Worm (Caenorhabditis elegans) whole organism, L4 larva: Measurements from ENCODE around the gene frpr-16.

Experiments used
- F10B5.3 ChIP-seq: sonication (generic microtip); optimal IDR thresholded peaks from 2 replicates; lab custom pipeline; 2016; ENCODE audit warnings: mild to moderate bottlenecking, missing genetic modification characterization, missing compliant biosample characterization
- F37D6.2 ChIP-seq: sonication (generic microtip); optimal IDR thresholded peaks from 2 replicates; lab custom pipeline; 2016; ENCODE audit warnings: mild to moderate bottlenecking, missing genetic modification characterization, missing compliant biosample characterization
- F44E2.7 ChIP-seq: fragments of 200-800 bp; sonication (Bioruptor generic); IDR thresholded peaks from 2 replicates; pipeline ENCODE4 v2.1.2; 2022; ENCODE audit warnings: missing genetic modification characterization, missing compliant biosample characterization
- R02D3.7 ChIP-seq: fragments of 150-350 bp; sonication (generic microtip); optimal IDR thresholded peaks from 3 replicates; lab custom pipeline; 2014; ENCODE audit warnings: missing biosample characterization, missing genetic modification characterization
- Y105C5A.15 ChIP-seq: fragments of 200-800 bp; sonication (Bioruptor generic); IDR thresholded peaks from 2 replicates; pipeline ENCODE4 v1.3.6; 2022; ENCODE audit warnings: missing genetic modification characterization, missing compliant biosample characterization
- Y5F2A.4 ChIP-seq: fragments of 200-800 bp; sonication (Bioruptor generic); optimal IDR thresholded peaks from 2 replicates; lab custom pipeline; 2018; ENCODE audit warnings: mild to moderate bottlenecking, missing genetic modification characterization, missing compliant biosample characterization
- Y75B8A.6 ChIP-seq: fragments of 200-800 bp; sonication (Bioruptor generic); IDR thresholded peaks from 2 replicates; pipeline ENCODE4 v1.3.6; 2022; ENCODE audit warnings: missing genetic modification reagents, missing genetic modification characterization, missing compliant biosample characterization
- attf-4 ChIP-seq: sonication (generic microtip); optimal IDR thresholded peaks from 3 replicates; lab custom pipeline; 2017; ENCODE audit warnings: missing biosample characterization, missing genetic modification characterization
- ceh-28 ChIP-seq: fragments of 150-350 bp; optimal IDR thresholded peaks from 2 replicates; lab custom pipeline; 2014; ENCODE audit warnings: missing biosample characterization, missing genetic modification reagents, missing genetic modification characterization
- ceh-32 ChIP-seq: sonication (generic microtip); optimal IDR thresholded peaks from 2 replicates; lab custom pipeline; 2016; ENCODE audit warnings: mild to moderate bottlenecking, missing genetic modification characterization, missing compliant biosample characterization; ENCODE audit not compliant: poor library complexity
- cey-2 ChIP-seq: sonication (generic microtip); optimal IDR thresholded peaks from 3 replicates; lab custom pipeline; 2017; ENCODE audit warnings: missing genetic modification characterization, mild to moderate bottlenecking, missing compliant biosample characterization, antibody characterized with exemption, borderline replicate concordance; ENCODE audit not compliant: insufficient read depth
- daf-16 ChIP-seq, 3 experiments: sonication (generic microtip); optimal IDR thresholded peaks; 2 replicates each; lab custom pipeline; 2016 to 2017; ENCODE audit warnings: missing genetic modification characterization in 3 of 3, missing genetic modification reagents in 3 of 3, mild to moderate bottlenecking in 2 of 3, missing compliant biosample characterization in 2 of 3, missing biosample characterization in 1 of 3, moderate library complexity in 1 of 3
- dmd-8 ChIP-seq: fragments of 200-800 bp; sonication (Bioruptor generic); IDR thresholded peaks from 2 replicates; pipeline ENCODE4 v1.3.6; 2022; ENCODE audit warnings: missing genetic modification characterization, missing compliant biosample characterization
- dmd-9 ChIP-seq: fragments of 200-800 bp; sonication (Bioruptor generic); IDR thresholded peaks from 2 replicates; pipeline ENCODE4 v1.3.6; 2022; ENCODE audit warnings: missing genetic modification reagents, missing genetic modification characterization, missing compliant biosample characterization
- dpl-1 ChIP-seq: fragments of 150-350 bp; optimal IDR thresholded peaks from 2 replicates; lab custom pipeline; 2014; ENCODE audit warnings: missing biosample characterization, missing genetic modification reagents, missing genetic modification characterization
- fkh-10 ChIP-seq: fragments of 150-350 bp; optimal IDR thresholded peaks from 2 replicates; lab custom pipeline; 2014; ENCODE audit warnings: missing biosample characterization, missing genetic modification reagents, missing genetic modification characterization
- gei-8 ChIP-seq: fragments of 200-800 bp; sonication (Bioruptor generic); optimal IDR thresholded peaks from 2 replicates; lab custom pipeline; 2018; ENCODE audit warnings: mild to moderate bottlenecking, missing genetic modification characterization, missing compliant biosample characterization
- lin-15B ChIP-seq: fragments of 150-350 bp; sonication (generic microtip); optimal IDR thresholded peaks from 3 replicates; lab custom pipeline; 2014; ENCODE audit warnings: missing biosample characterization, missing genetic modification characterization
- lin-29 ChIP-seq: fragments of 200-800 bp; sonication (Bioruptor generic); IDR thresholded peaks from 2 replicates; pipeline ENCODE4 v1.3.6; 2022; ENCODE audit warnings: missing genetic modification reagents, missing genetic modification characterization, missing compliant biosample characterization
- lin-39 ChIP-seq: fragments of 150-350 bp; optimal IDR thresholded peaks from 2 replicates; lab custom pipeline; 2014; ENCODE audit warnings: missing biosample characterization, missing genetic modification reagents, missing genetic modification characterization
- lir-3 ChIP-seq: sonication (generic microtip); optimal IDR thresholded peaks from 2 replicates; lab custom pipeline; 2016; ENCODE audit warnings: mild to moderate bottlenecking, missing genetic modification characterization, missing compliant biosample characterization
- mdl-1 ChIP-seq, 2 experiments: fragments of 150-350 bp in 1 of 2; sonication (generic microtip) in 1 of 2; optimal IDR thresholded peaks; 2 replicates each; lab custom pipeline; 2014 to 2017; ENCODE audit warnings: missing biosample characterization in 2 of 2, missing genetic modification characterization in 2 of 2
- mes-2 ChIP-seq: sonication (generic microtip); optimal IDR thresholded peaks from 2 replicates; lab custom pipeline; 2016; ENCODE audit warnings: missing genotype, mild to moderate bottlenecking, missing genetic modification characterization, missing compliant biosample characterization; ENCODE audit not compliant: poor library complexity, severe bottlenecking
- nhr-11 ChIP-seq: fragments of 150-350 bp; optimal IDR thresholded peaks from 2 replicates; lab custom pipeline; 2014; ENCODE audit warnings: missing biosample characterization, missing genetic modification characterization
- nhr-111 ChIP-seq: fragments of 200-800 bp; sonication (Bioruptor generic); optimal IDR thresholded peaks from 2 replicates; lab custom pipeline; 2018; ENCODE audit warnings: mild to moderate bottlenecking, missing genetic modification characterization, missing compliant biosample characterization
- nhr-25 ChIP-seq: sonication (generic microtip); optimal IDR thresholded peaks from 2 replicates; lab custom pipeline; 2017; ENCODE audit warnings: missing genetic modification characterization, mild to moderate bottlenecking, missing compliant biosample characterization, antibody characterized with exemption, moderate library complexity, borderline replicate concordance; ENCODE audit not compliant: insufficient read depth
- nhr-48 ChIP-seq: sonication (generic microtip); optimal IDR thresholded peaks from 2 replicates; lab custom pipeline; 2016; ENCODE audit warnings: mild to moderate bottlenecking, missing genetic modification characterization, missing compliant biosample characterization
- nhr-76 ChIP-seq: fragments of 150-350 bp; optimal IDR thresholded peaks from 2 replicates; lab custom pipeline; 2014; ENCODE audit warnings: missing biosample characterization, missing genetic modification characterization
- sdz-12 ChIP-seq: fragments of 200-800 bp; sonication (Bioruptor generic); optimal IDR thresholded peaks from 2 replicates; lab custom pipeline; 2018; ENCODE audit warnings: mild to moderate bottlenecking, missing genetic modification characterization, missing compliant biosample characterization
- set-16 ChIP-seq: fragments of 200-800 bp; sonication (Bioruptor generic); IDR thresholded peaks from 2 replicates; pipeline ENCODE4 v1.3.6; 2022; ENCODE audit warnings: missing genetic modification reagents, missing genetic modification characterization, missing compliant biosample characterization
- snpc-1.2 ChIP-seq: fragments of 200-800 bp; sonication (Bioruptor generic); IDR thresholded peaks from 2 replicates; pipeline ENCODE4 v1.3.6; 2022; ENCODE audit warnings: missing genetic modification reagents, missing genetic modification characterization, missing compliant biosample characterization
- unc-130 ChIP-seq: sonication (generic microtip); optimal IDR thresholded peaks from 2 replicates; lab custom pipeline; 2016; ENCODE audit warnings: missing genetic modification reagents, missing genetic modification characterization, missing compliant biosample characterization
- unc-39 ChIP-seq: sonication (generic microtip); optimal IDR thresholded peaks from 2 replicates; lab custom pipeline; 2017; ENCODE audit warnings: missing biosample characterization, missing genetic modification characterization
- unc-62 ChIP-seq, 3 experiments: fragments of 150-350 bp in 1 of 3; sonication (generic microtip); optimal IDR thresholded peaks in 2 of 3; peaks in 1 of 3; 1 replicate in 1 of 3; 2 replicates in 2 of 3; lab custom pipeline; 2014 to 2017; ENCODE audit warnings: missing biosample characterization in 3 of 3, missing genetic modification characterization in 3 of 3, missing genetic modification reagents in 3 of 3, missing genotype in 1 of 3
- zip-2 ChIP-seq: fragments of 150-350 bp; optimal IDR thresholded peaks from 2 replicates; lab custom pipeline; 2014; ENCODE audit warnings: missing biosample characterization, missing genetic modification characterization
- ztf-11 ChIP-seq: fragments of 150-350 bp; optimal IDR thresholded peaks from 2 replicates; lab custom pipeline; 2014; ENCODE audit warnings: missing biosample characterization, missing genetic modification characterization
- ztf-7 ChIP-seq: fragments of 150-350 bp; optimal IDR thresholded peaks from 2 replicates; lab custom pipeline; 2014; ENCODE audit warnings: missing biosample characterization, missing genetic modification characterization

The frpr-16 gene

DNA sequence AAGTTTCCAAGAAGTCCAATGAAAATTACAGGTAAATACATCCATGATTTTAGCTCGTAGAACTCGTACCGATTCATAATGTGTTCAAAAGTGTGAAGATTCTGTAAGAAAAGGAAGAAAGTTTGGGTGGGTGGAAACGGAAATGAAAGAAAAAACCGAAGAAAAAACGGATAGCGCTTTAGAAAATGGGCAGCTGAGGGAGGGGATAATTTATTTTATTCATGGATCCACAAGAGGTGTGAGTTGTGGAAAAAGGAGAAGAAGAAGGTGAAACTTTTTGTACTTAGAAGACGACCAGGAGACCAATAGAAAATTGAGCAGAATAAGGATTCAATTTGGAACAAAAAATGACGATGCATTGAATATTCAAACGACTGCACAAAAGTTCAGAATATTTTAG lies at the start of gene frpr-16:
Gene frpr-16, minus strand, starts transcription at position 101 of the 400 bp plus-strand sequence.
- no peak for TF ChIP-seq F44E2.7 (GFP tag; lab: Robert Waterston, UW)
- no peak for TF ChIP-seq nhr-76 (tag; lab: Kevin White, UChicago)
- no peak for TF ChIP-seq ceh-28 (tag; lab: Kevin White, UChicago)
- TF ChIP-seq gei-8 (GFP tag; lab: Kevin White, UChicago) = no peak
- no peak for TF ChIP-seq unc-39 (tag; lab: Kevin White, UChicago)
- TF ChIP-seq set-16 = no peak
- TF ChIP-seq daf-16 (GFP tag; optimal IDR thresholded peaks at IDR 0.05; lab: Kevin White, UChicago) = no peak
- no peak for TF ChIP-seq daf-16 (tag; optimal IDR thresholded peaks at IDR 0.05; lab: Kevin White, UChicago)
- no peak for TF ChIP-seq ztf-7 (tag; lab: Kevin White, UChicago)
- TF ChIP-seq ceh-32 (tag; lab: Kevin White, UChicago) = no peak
- TF ChIP-seq fkh-10 (GFP tag; lab: Kevin White, UChicago) = no peak
- TF ChIP-seq lin-39 (tag; lab: Kevin White, UChicago) = no peak
- TF ChIP-seq R02D3.7 = no peak
- no peak for TF ChIP-seq zip-2
- TF ChIP-seq mdl-1 (tag; optimal IDR thresholded peaks at IDR 0.05; lab: Kevin White, UChicago) = no peak

DNA sequence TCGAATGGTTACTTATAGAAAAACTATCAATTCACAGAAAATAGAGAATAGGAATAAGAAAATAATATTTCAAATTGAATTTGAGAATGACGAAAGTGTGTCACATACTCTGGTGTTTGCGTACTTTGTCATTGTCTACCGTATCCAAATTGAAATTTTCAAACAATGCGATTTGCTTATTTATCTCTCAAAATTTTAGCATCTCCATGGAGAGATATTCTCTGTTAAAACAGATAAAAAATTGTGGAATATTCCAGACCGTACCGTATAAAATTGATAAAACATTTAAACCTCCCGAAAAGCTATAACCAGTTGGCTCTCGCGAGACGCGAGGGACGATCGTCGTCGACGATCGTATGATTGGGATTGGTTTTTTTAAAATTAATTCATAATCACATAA lies 49.7 kb upstream of the frpr-16 start, which contains the start of gene fbf-1:
Gene fbf-1, minus strand, starts transcription at position 101 of the 400 bp plus-strand sequence.
- TF ChIP-seq sdz-12 (GFP tag; lab: Kevin White, UChicago) (no peak), lin-15B (tag; lab: Kevin White, UChicago) (no peak), unc-130 (no peak), Y75B8A.6 (GFP tag; lab: Robert Waterston, UW) (no peak), ceh-28 (tag; lab: Kevin White, UChicago) (no peak), F37D6.2 (tag; lab: Kevin White, UChicago) (no peak), attf-4 (no peak), mes-2 (no peak), dmd-9 (GFP tag; lab: Robert Waterston, UW) (no peak), dpl-1 (no peak), ztf-11 (tag; lab: Kevin White, UChicago) (no peak), lin-29 (GFP tag; lab: Robert Waterston, UW) (no peak), nhr-11 (tag; lab: Kevin White, UChicago) (no peak), dmd-8 (GFP tag; lab: Robert Waterston, UW) (no peak)

DNA sequence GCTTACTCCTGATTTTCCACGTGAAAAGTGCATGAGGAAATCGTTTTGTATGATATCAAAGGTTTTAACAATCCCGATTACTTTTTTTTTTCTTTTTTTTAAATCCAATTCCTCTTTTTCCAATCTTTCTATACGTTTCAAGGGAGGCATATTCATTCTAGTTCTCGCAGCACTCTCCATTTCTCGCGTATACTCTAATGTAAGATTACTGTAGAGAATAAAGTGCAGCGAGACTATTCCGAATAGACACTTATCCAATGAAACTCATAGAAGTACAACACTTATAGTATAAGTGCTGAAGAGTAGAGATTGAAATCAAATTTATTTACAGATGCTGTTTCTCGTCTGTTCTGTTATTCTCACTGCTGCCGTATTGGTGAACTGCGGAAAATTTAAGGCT lies 46.6 kb upstream of the frpr-16 start, which contains the start of gene H12I13.6:
Gene H12I13.6, plus strand, starts transcription at position 301 of the 400 bp plus-strand sequence.
- TF ChIP-seq Y5F2A.4 (no peak), dmd-9 (GFP tag; lab: Robert Waterston, UW) (no peak), unc-62 (GFP tag; optimal IDR thresholded peaks at IDR 0.05 in 1 of 2; lab: Kevin White, UChicago) (peak in 1 of 2 experiments; percentile 20), unc-62 (tag; optimal IDR thresholded peaks at IDR 0.05; lab: Kevin White, UChicago) (no peak)
- TF ChIP-seq, all 104 proteins: peak for 1

DNA sequence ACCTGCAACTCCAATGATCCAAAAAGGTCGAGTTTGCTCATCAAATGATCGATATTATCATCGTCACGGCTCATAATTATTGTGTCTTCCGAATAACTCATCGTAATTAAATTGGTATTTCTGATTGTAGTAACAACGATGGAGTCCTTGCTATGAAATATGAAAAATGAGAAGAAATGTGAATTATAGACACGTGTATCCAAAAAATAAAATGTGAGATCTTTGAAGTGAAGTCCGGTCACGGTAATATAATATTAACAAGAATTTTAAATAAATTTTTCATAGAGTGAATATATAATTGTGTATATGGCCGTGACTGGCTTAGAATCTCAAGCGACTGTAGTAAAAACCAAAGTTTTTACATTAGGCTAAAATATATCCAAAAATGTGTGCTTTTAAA lies 36.1 kb upstream of the frpr-16 start, which contains the start of gene H12I13.1:
Gene H12I13.1, minus strand, starts transcription at position 101 of the 400 bp plus-strand sequence.
- TF ChIP-seq Y105C5A.15 (GFP tag; lab: Robert Waterston, UW) (no peak), nhr-25 (tag; lab: Kevin White, UChicago) (no peak), nhr-48 (tag; lab: Kevin White, UChicago) (no peak), nhr-76 (tag; lab: Kevin White, UChicago) (no peak), F10B5.3 (no peak), lir-3 (tag; lab: Kevin White, UChicago) (no peak), snpc-1.2 (GFP tag; lab: Robert Waterston, UW) (no peak), lin-15B (tag; lab: Kevin White, UChicago) (no peak), lin-29 (GFP tag; lab: Robert Waterston, UW) (no peak), nhr-111 (GFP tag; lab: Kevin White, UChicago) (no peak), sdz-12 (GFP tag; lab: Kevin White, UChicago) (no peak), attf-4 (no peak), cey-2 (tag; lab: Kevin White, UChicago) (no peak)
